Worm (Caenorhabditis elegans): Measurements from ENCODE around the gene C18A3.11.
"Not testable (repeated sequence)": the region's sequence is repeated elsewhere in the genome, so short reads cannot be mapped to it uniquely, and the experiment has no call there.

C18A3.11 gene

ce11 chrII:5757656-5758055 lies 26.8 kb downstream of the C18A3.11 start, which contains the start of the genes F10C1.3 and F10C1.23:
F10C1.3 (minus strand) TSS chrII:5757756.
F10C1.23 (plus strand) TSS chrII:5758040.
- TF ChIP-seq elt-3 (tag; optimal IDR thresholded peaks at IDR 0.05); ceh-39 (tag; optimal IDR thresholded peaks at IDR 0.05); ces-1 (GFP tag; optimal IDR thresholded peaks at IDR 0.05): not testable (repeated sequence)

ce11 chrII:5765318-5765717 lies 34.5 kb downstream of the C18A3.11 start, which contains the start of gene ifb-1:
ifb-1 (plus strand) TSS chrII:5765618.
- TF ChIP-seq sptf-1 (tag; optimal IDR thresholded peaks at IDR 0.05) (no peak), bed-3 (GFP tag; optimal IDR thresholded peaks at IDR 0.05) (no peak), M03D4.4 (tag; optimal IDR thresholded peaks at IDR 0.05) (no peak), drap-1 (GFP tag; optimal IDR thresholded peaks at IDR 0.05) (no peak), mep-1 (tag; optimal IDR thresholded peaks at IDR 0.05) (no peak), cnd-1 (tag; optimal IDR thresholded peaks at IDR 0.05) (no peak), nhr-237 (tag; optimal IDR thresholded peaks at IDR 0.05) (no peak), unc-120 (tag; optimal IDR thresholded peaks at IDR 0.05; ENCODE audit: poor library complexity, severe bottlenecking) (no peak), sem-2 (GFP tag; optimal IDR thresholded peaks at IDR 0.05) (no peak), blmp-1 (tag; optimal IDR thresholded peaks at IDR 0.05) (no peak), nhr-12 (tag; optimal IDR thresholded peaks at IDR 0.05) (no peak), ztf-11 (tag; optimal IDR thresholded peaks at IDR 0.05) (no peak), ceh-83 (GFP tag; optimal IDR thresholded peaks at IDR 0.05) (no peak)

- TF ChIP-seq elt-1 (tag; optimal IDR thresholded peaks at IDR 0.05; ENCODE audit: borderline replicate concordance, insufficient read depth): peak; percentile 86
- no peak for TF ChIP-seq nhr-28 (tag; optimal IDR thresholded peaks at IDR 0.05)
Observed at ce11 chrII:5768274-5768820, 37.5 kb downstream of the C18A3.11 start.

ce11 chrII:5772547-5773142 lies 41.8 kb downstream of the C18A3.11 start:
- TF ChIP-seq ces-1 (GFP tag; optimal IDR thresholded peaks at IDR 0.05) (peak; percentile 36), nhr-12 (tag; optimal IDR thresholded peaks at IDR 0.05) (no peak), lin-32 (GFP tag; optimal IDR thresholded peaks at IDR 0.05) (peak; percentile 57), ham-2 (GFP tag; optimal IDR thresholded peaks at IDR 0.05) (peak; percentile 82), nhr-2 (tag; optimal IDR thresholded peaks at IDR 0.05) (peak; percentile 70), pha-4 (tag; optimal IDR thresholded peaks at IDR 0.05) (no peak), bed-3 (GFP tag; optimal IDR thresholded peaks at IDR 0.05) (peak; percentile 34), M03D4.4 (tag; optimal IDR thresholded peaks at IDR 0.05) (peak; percentile 78), lsy-2 (tag; optimal IDR thresholded peaks at IDR 0.05) (no peak), ceh-39 (tag; optimal IDR thresholded peaks at IDR 0.05) (no peak), ceh-83 (GFP tag; optimal IDR thresholded peaks at IDR 0.05) (peak; percentile 62), hlh-1 (tag; optimal IDR thresholded peaks at IDR 0.05) (peak; percentile 7), mls-2 (tag; optimal IDR thresholded peaks at IDR 0.05) (peak; percentile 87), elt-1 (tag; optimal IDR thresholded peaks at IDR 0.05; ENCODE audit: borderline replicate concordance, insufficient read depth) (no peak), ceh-43 (GFP tag; optimal IDR thresholded peaks at IDR 0.05) (peak; percentile 9), nhr-76 (tag; optimal IDR thresholded peaks at IDR 0.05) (no peak), mab-5 (tag; optimal IDR thresholded peaks at IDR 0.05) (no peak), sptf-1 (tag; optimal IDR thresholded peaks at IDR 0.05) (peak; percentile 85), tbx-8 (GFP tag; optimal IDR thresholded peaks at IDR 0.05) (no peak), unc-62 (GFP tag; optimal IDR thresholded peaks at IDR 0.05) (no peak), nhr-237 (tag; optimal IDR thresholded peaks at IDR 0.05) (no peak), flh-1 (GFP tag; optimal IDR thresholded peaks at IDR 0.05) (no peak), drap-1 (GFP tag; optimal IDR thresholded peaks at IDR 0.05) (peak; percentile 82), mep-1 (tag; optimal IDR thresholded peaks at IDR 0.05) (no peak), unc-120 (tag; optimal IDR thresholded peaks at IDR 0.05; ENCODE audit: poor library complexity, severe bottlenecking) (peak; percentile 56), snpc-4 (tag; optimal IDR thresholded peaks at IDR 0.05) (no peak), sem-2 (GFP tag; optimal IDR thresholded peaks at IDR 0.05) (peak; percentile 47), blmp-1 (tag; optimal IDR thresholded peaks at IDR 0.05) (no peak), cnd-1 (tag; optimal IDR thresholded peaks at IDR 0.05) (peak; percentile 43), zip-8 (tag; optimal IDR thresholded peaks at IDR 0.05) (peak; percentile 10), lin-13 (tag; optimal IDR thresholded peaks at IDR 0.05) (no peak)

Measured in whole organism, mixed stage, embryonic.